Worm (Caenorhabditis elegans) whole organism, L1 larva: ENCODE measurements around the gene scl-10.
A peak's percentile ranks its signal among the peaks of the same experiment; 100 is the strongest.

Experiments used
- aha-1 ChIP-seq: fragments of 150-350 bp; optimal IDR thresholded peaks from 2 replicates; lab custom pipeline; 2014; ENCODE audit warnings: missing biosample characterization, missing genetic modification characterization
- aly-2 ChIP-seq: fragments of 150-350 bp; optimal IDR thresholded peaks from 2 replicates; lab custom pipeline; 2014; ENCODE audit warnings: missing biosample characterization, missing genetic modification characterization
- ceh-63 ChIP-seq: fragments of 200-800 bp; sonication (Bioruptor generic); optimal IDR thresholded peaks from 2 replicates; lab custom pipeline; 2018; ENCODE audit warnings: mild to moderate bottlenecking, missing genetic modification characterization, missing compliant biosample characterization
- ceh-82 ChIP-seq, 3 experiments: fragments of 150-350 bp in 1 of 3; sonication (generic microtip) in 2 of 3; optimal IDR thresholded peaks; 2 replicates each; lab custom pipeline; 2014 to 2017; ENCODE audit warnings: missing biosample characterization in 3 of 3, missing genetic modification characterization in 3 of 3
- ceh-88 ChIP-seq: fragments of 200-800 bp; sonication (Bioruptor generic); IDR thresholded peaks from 2 replicates; pipeline ENCODE4 v1.3.6; 2022; ENCODE audit warnings: missing genetic modification characterization, missing compliant biosample characterization
- ces-1 ChIP-seq: fragments of 150-350 bp; optimal IDR thresholded peaks from 2 replicates; lab custom pipeline; 2014; ENCODE audit warnings: missing biosample characterization, missing genetic modification reagents, missing genetic modification characterization
- dsc-1 ChIP-seq: sonication (generic microtip); optimal IDR thresholded peaks from 2 replicates; lab custom pipeline; 2016; ENCODE audit warnings: mild to moderate bottlenecking, missing genetic modification characterization, missing compliant biosample characterization
- efl-1 ChIP-seq, 4 experiments: fragments of 150-350 bp; optimal IDR thresholded peaks in 3 of 4; peaks in 1 of 4; 1 replicate in 1 of 4; 2 replicates in 3 of 4; lab custom pipeline; 2014; ENCODE audit warnings: missing biosample characterization in 2 of 4, missing genetic modification characterization in 2 of 4, missing genetic modification reagents in 2 of 4
- fkh-10 ChIP-seq: sonication (generic microtip); optimal IDR thresholded peaks from 2 replicates; lab custom pipeline; 2017; ENCODE audit warnings: missing biosample characterization, missing genetic modification reagents, missing genetic modification characterization
- fkh-4 ChIP-seq: sonication (generic microtip); optimal IDR thresholded peaks from 2 replicates; lab custom pipeline; 2016; ENCODE audit warnings: missing compliant biosample characterization, missing genetic modification characterization, borderline replicate concordance
- fkh-8 ChIP-seq: sonication (generic microtip); optimal IDR thresholded peaks from 2 replicates; lab custom pipeline; 2016; ENCODE audit warnings: mild to moderate bottlenecking, missing genetic modification characterization, missing compliant biosample characterization
- grh-1 ChIP-seq: fragments of 200-800 bp; sonication (Bioruptor generic); IDR thresholded peaks from 2 replicates; pipeline ENCODE4 v1.3.6; 2022; ENCODE audit warnings: missing genetic modification reagents, missing genetic modification characterization, missing compliant biosample characterization
- hlh-4 ChIP-seq: sonication (generic microtip); optimal IDR thresholded peaks from 2 replicates; lab custom pipeline; 2016; ENCODE audit warnings: mild to moderate bottlenecking, missing genetic modification characterization, missing compliant biosample characterization
- lin-14 ChIP-seq: fragments of 200-800 bp; sonication (Bioruptor generic); optimal IDR thresholded peaks from 2 replicates; lab custom pipeline; 2018; ENCODE audit warnings: mild to moderate bottlenecking, missing genetic modification characterization, moderate library complexity, missing compliant biosample characterization
- lir-3 ChIP-seq: sonication (generic microtip); optimal IDR thresholded peaks from 2 replicates; lab custom pipeline; 2016; ENCODE audit warnings: mild to moderate bottlenecking, missing genetic modification characterization, moderate library complexity, missing compliant biosample characterization; ENCODE audit not compliant: poor library complexity
- lsy-2 ChIP-seq, 2 experiments: fragments of 150-350 bp; optimal IDR thresholded peaks; 2 replicates each; lab custom pipeline; 2014; ENCODE audit warnings: missing biosample characterization in 2 of 2, missing genetic modification characterization in 2 of 2
- mab-9 ChIP-seq: fragments of 200-800 bp; sonication (Bioruptor generic); IDR thresholded peaks from 2 replicates; pipeline ENCODE4 v1.3.6; 2022; ENCODE audit warnings: missing genetic modification reagents, missing genetic modification characterization, missing compliant biosample characterization
- mdl-1 ChIP-seq, 2 experiments: fragments of 150-350 bp; optimal IDR thresholded peaks; 2 replicates each; lab custom pipeline; 2014 to 2017; ENCODE audit warnings: missing biosample characterization in 2 of 2, missing genetic modification characterization in 2 of 2, inconsistent platforms in 1 of 2
- mef-2 ChIP-seq: fragments of 150-350 bp; optimal IDR thresholded peaks from 2 replicates; lab custom pipeline; 2014; ENCODE audit warnings: missing biosample characterization, missing genetic modification characterization
- mep-1 ChIP-seq: fragments of 150-350 bp; optimal IDR thresholded peaks from 2 replicates; lab custom pipeline; 2014; ENCODE audit warnings: missing biosample characterization, missing genetic modification characterization
- nhr-237 ChIP-seq: fragments of 150-350 bp; optimal IDR thresholded peaks from 2 replicates; lab custom pipeline; 2014; ENCODE audit warnings: missing biosample characterization, missing genetic modification characterization
- nhr-47 ChIP-seq: sonication (generic microtip); optimal IDR thresholded peaks from 2 replicates; lab custom pipeline; 2016; ENCODE audit warnings: mild to moderate bottlenecking, missing genetic modification characterization, moderate library complexity, missing compliant biosample characterization
- nhr-71 ChIP-seq: sonication (generic microtip); optimal IDR thresholded peaks from 2 replicates; lab custom pipeline; 2016; ENCODE audit warnings: mild to moderate bottlenecking, missing genetic modification characterization, moderate library complexity, missing compliant biosample characterization
- nhr-76 ChIP-seq: sonication (generic microtip); optimal IDR thresholded peaks from 2 replicates; lab custom pipeline; 2017; ENCODE audit warnings: missing biosample characterization, missing genetic modification characterization
- nhr-84 ChIP-seq: sonication (generic microtip); optimal IDR thresholded peaks from 2 replicates; lab custom pipeline; 2017; ENCODE audit warnings: missing biosample characterization, missing genetic modification characterization
- nhr-85 ChIP-seq: sonication (generic microtip); peaks from one replicate; lab custom pipeline; 2016; ENCODE audit warnings: missing genetic modification characterization, inconsistent platforms, missing compliant biosample characterization
- nhr-90 ChIP-seq: sonication (generic microtip); optimal IDR thresholded peaks from 2 replicates; lab custom pipeline; 2016; ENCODE audit warnings: mild to moderate bottlenecking, missing genetic modification characterization, missing compliant biosample characterization; ENCODE audit not compliant: poor library complexity
- pax-3 ChIP-seq: fragments of 200-800 bp; sonication (Bioruptor generic); optimal IDR thresholded peaks from 2 replicates; lab custom pipeline; 2018; ENCODE audit warnings: mild to moderate bottlenecking, missing genetic modification characterization, moderate library complexity, missing compliant biosample characterization
- rnt-1 ChIP-seq: sonication (generic microtip); optimal IDR thresholded peaks from 2 replicates; lab custom pipeline; 2016; ENCODE audit warnings: mild to moderate bottlenecking, missing genetic modification characterization, moderate library complexity, missing compliant biosample characterization
- snpc-4 ChIP-seq: fragments of 150-350 bp; optimal IDR thresholded peaks from 2 replicates; lab custom pipeline; 2014; ENCODE audit warnings: missing biosample characterization, missing genetic modification characterization
- snu-23 ChIP-seq: sonication (generic microtip); optimal IDR thresholded peaks from 2 replicates; lab custom pipeline; 2016; ENCODE audit warnings: missing genetic modification characterization, missing compliant biosample characterization
- swsn-7 ChIP-seq: sonication (generic microtip); optimal IDR thresholded peaks from 2 replicates; lab custom pipeline; 2016; ENCODE audit warnings: missing genetic modification characterization, missing compliant biosample characterization
- unc-130 ChIP-seq: fragments of 150-350 bp; optimal IDR thresholded peaks from 2 replicates; lab custom pipeline; 2017; ENCODE audit warnings: missing biosample characterization, missing genetic modification characterization, inconsistent platforms
- unc-30 ChIP-seq: sonication (generic microtip); optimal IDR thresholded peaks from 2 replicates; lab custom pipeline; 2017; ENCODE audit warnings: missing biosample characterization, missing genetic modification characterization
- unc-62 ChIP-seq: fragments of 150-350 bp; optimal IDR thresholded peaks from 2 replicates; lab custom pipeline; 2014; ENCODE audit warnings: missing biosample characterization, missing genetic modification reagents, missing genetic modification characterization
- vab-15 ChIP-seq: sonication (generic microtip); optimal IDR thresholded peaks from 2 replicates; lab custom pipeline; 2017; ENCODE audit warnings: missing genotype, mild to moderate bottlenecking, missing genetic modification characterization, missing compliant biosample characterization
- zag-1 ChIP-seq: fragments of 150-350 bp; optimal IDR thresholded peaks from 2 replicates; lab custom pipeline; 2014; ENCODE audit warnings: missing biosample characterization, missing genetic modification characterization
- zip-4 ChIP-seq: fragments of 200-800 bp; sonication (Bioruptor generic); optimal IDR thresholded peaks from 2 replicates; lab custom pipeline; 2018; ENCODE audit warnings: mild to moderate bottlenecking, missing genetic modification characterization, moderate library complexity, missing compliant biosample characterization

Gene scl-10

DNA sequence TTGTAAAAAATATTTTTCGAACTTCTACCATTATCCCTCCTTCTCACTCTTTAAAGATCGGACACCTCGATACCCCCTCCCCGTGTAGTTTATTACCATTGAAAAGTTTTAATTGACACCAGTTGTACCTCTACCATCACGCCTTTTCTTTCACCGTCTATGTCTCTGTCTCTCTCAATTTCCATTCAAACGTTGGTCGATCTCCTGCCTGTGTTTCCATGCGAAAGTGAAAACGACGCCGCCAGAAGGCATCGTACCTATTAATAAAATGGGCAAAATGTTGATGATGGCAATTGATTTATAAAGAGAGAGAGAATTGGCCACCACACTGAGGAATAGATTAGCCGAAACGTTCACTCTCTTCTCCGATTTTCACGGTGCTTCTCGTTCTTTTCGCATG lies 35.0 kb upstream of the scl-10 start (continued):
- TF ChIP-seq fkh-4 (no peak), aly-2 (tag; lab: Kevin White, UChicago) (no peak), swsn-7 (tag; lab: Kevin White, UChicago) (no peak), unc-30 (tag; lab: Kevin White, UChicago) (no peak), snu-23 (GFP tag; lab: Kevin White, UChicago) (peak; percentile 36)

- TF ChIP-seq lin-14: peak; percentile 20
- no peak for TF ChIP-seq nhr-237 (tag; lab: Kevin White, UChicago)
- peak; percentile 87 for TF ChIP-seq nhr-85 (tag; lab: Kevin White, UChicago)
- no peak for TF ChIP-seq nhr-76 (tag; lab: Kevin White, UChicago)
- no peak for TF ChIP-seq lir-3 (tag; lab: Kevin White, UChicago)
- TF ChIP-seq mef-2: no peak
- peak; percentile 82 for TF ChIP-seq snpc-4 (tag; lab: Kevin White, UChicago)
- no peak for TF ChIP-seq nhr-90
- TF ChIP-seq zag-1: no peak
Observed at ce11 chrIV:13013711-13014341, 34.4 kb upstream of the scl-10 start.

ce11 chrIV:13015801-13016404 lies 32.4 kb upstream of the scl-10 start:
- no peak for TF ChIP-seq mab-9 (GFP tag; lab: Robert Waterston, UW)
- peak; percentile 24 to 29 for TF ChIP-seq efl-1 (optimal IDR thresholded peaks at IDR 0.05; lab: Kevin White, UChicago)
- no peak for TF ChIP-seq efl-1 (GFP tag; optimal IDR thresholded peaks at IDR 0.05 in 1 of 2; lab: Kevin White, UChicago)
- TF ChIP-seq lin-14: peak; percentile 87
- peak; percentile 28 for TF ChIP-seq pax-3 (tag; lab: Kevin White, UChicago)
- TF ChIP-seq nhr-90: no peak
- no peak for TF ChIP-seq hlh-4
- TF ChIP-seq aha-1 (tag; lab: Kevin White, UChicago): no peak
- peak; percentile 89 for TF ChIP-seq dsc-1
- TF ChIP-seq fkh-10 (GFP tag; lab: Kevin White, UChicago): peak; percentile 11
- TF ChIP-seq snu-23 (GFP tag; lab: Kevin White, UChicago): peak; percentile 31
- TF ChIP-seq ceh-88: no peak
- TF ChIP-seq ceh-82 (tag; optimal IDR thresholded peaks at IDR 0.05; lab: Kevin White, UChicago): peak in 1 of 3 experiments; percentile 11
- peak; percentile 15 for TF ChIP-seq swsn-7 (tag; lab: Kevin White, UChicago)
- no peak for TF ChIP-seq unc-62 (GFP tag; lab: Kevin White, UChicago)
- no peak for TF ChIP-seq unc-130 (tag; lab: Kevin White, UChicago)
- TF ChIP-seq aly-2 (tag; lab: Kevin White, UChicago): no peak
- no peak for TF ChIP-seq zip-4
- no peak for TF ChIP-seq snpc-4 (tag; lab: Kevin White, UChicago)
- no peak for TF ChIP-seq lir-3 (tag; lab: Kevin White, UChicago)
- peak; percentile 53 for TF ChIP-seq fkh-8 (tag; lab: Kevin White, UChicago)
- peak; percentile 27 for TF ChIP-seq mep-1 (tag; lab: Kevin White, UChicago)
- TF ChIP-seq lsy-2 (tag; optimal IDR thresholded peaks at IDR 0.05; lab: Kevin White, UChicago): peak in 1 of 2 experiments; percentile 35
- TF ChIP-seq nhr-47 (tag; lab: Kevin White, UChicago): peak; percentile 43
- no peak for TF ChIP-seq mdl-1 (tag; optimal IDR thresholded peaks at IDR 0.05; lab: Kevin White, UChicago)
- no peak for TF ChIP-seq grh-1
- TF ChIP-seq nhr-71 (tag; lab: Kevin White, UChicago): peak; percentile 37
- no peak for TF ChIP-seq vab-15 (tag; lab: Kevin White, UChicago)
- TF ChIP-seq rnt-1 (tag; lab: Kevin White, UChicago): peak; percentile 30

DNA sequence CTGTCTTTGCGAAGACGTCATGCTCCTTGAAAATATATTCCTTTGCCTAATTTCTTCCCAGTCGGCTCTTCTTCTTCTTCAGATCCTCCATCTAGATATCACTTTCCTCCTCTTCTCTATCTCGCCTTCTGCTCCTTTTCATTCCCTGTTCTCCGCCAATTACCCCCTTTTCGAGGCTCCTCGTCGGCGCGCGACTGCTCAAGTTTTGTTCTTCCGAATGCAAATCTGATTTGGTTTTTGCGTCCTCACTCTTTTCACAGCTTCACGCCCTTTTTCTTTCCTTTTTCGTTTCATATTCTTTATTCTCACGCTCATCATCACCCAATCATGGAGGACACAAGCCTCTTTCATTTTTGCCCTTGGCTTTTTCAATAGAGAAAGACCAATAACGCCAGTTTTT lies 31.4 kb upstream of the scl-10 start:
- TF ChIP-seq fkh-10 (GFP tag; lab: Kevin White, UChicago): peak; percentile 83
- no peak for TF ChIP-seq nhr-84 (tag; lab: Kevin White, UChicago)
- TF ChIP-seq ces-1 (GFP tag; lab: Kevin White, UChicago): peak; percentile 5
- peak; percentile 74 for TF ChIP-seq lin-14
- no peak for TF ChIP-seq ceh-63 (GFP tag; lab: Kevin White, UChicago)
- no peak for TF ChIP-seq efl-1 (optimal IDR thresholded peaks at IDR 0.05; lab: Kevin White, UChicago)
- peak in 1 of 2 experiments; percentile 85 for TF ChIP-seq efl-1 (GFP tag; optimal IDR thresholded peaks at IDR 0.05 in 1 of 2; lab: Kevin White, UChicago)
